Fruit fly (Drosophila melanogaster) whole organism, wandering third instar larva: ENCODE measurements around the gene Hsc70-3.

ENCODE experiments used
- HLH106 ChIP-seq: fragments of 200-800 bp; optimal IDR thresholded peaks from 3 replicates; lab custom pipeline; 2019; ENCODE audit warnings: missing biosample characterization, mild to moderate bottlenecking, missing genetic modification characterization, moderate library complexity
- Hr83 ChIP-seq: fragments of 200-300 bp; sonication (Bioruptor generic); optimal IDR thresholded peaks from 2 replicates; lab custom pipeline; 2016; ENCODE audit warnings: missing biosample characterization, mild to moderate bottlenecking, missing genetic modification characterization, moderate library complexity; ENCODE audit not compliant: poor library complexity, severe bottlenecking
- psq ChIP-seq: fragments of 200-800 bp; sonication (Bioruptor generic); optimal IDR thresholded peaks from 3 replicates; lab custom pipeline; 2017; ENCODE audit warnings: missing biosample characterization, mild to moderate bottlenecking, missing genetic modification characterization, moderate library complexity

dm6 chrX:11813721-11814161 lies 6.8 kb upstream of the Hsc70-3 start:
- TF ChIP-seq psq (GFP tag; lab: Kevin White, UChicago) (no peak), Hr83 (GFP tag; lab: Kevin White, UChicago) (no peak), HLH106 (no peak)
